Worm (Caenorhabditis elegans): ENCODE data around the gene Y57G11C.48.

Gene Y57G11C.48

DNA sequence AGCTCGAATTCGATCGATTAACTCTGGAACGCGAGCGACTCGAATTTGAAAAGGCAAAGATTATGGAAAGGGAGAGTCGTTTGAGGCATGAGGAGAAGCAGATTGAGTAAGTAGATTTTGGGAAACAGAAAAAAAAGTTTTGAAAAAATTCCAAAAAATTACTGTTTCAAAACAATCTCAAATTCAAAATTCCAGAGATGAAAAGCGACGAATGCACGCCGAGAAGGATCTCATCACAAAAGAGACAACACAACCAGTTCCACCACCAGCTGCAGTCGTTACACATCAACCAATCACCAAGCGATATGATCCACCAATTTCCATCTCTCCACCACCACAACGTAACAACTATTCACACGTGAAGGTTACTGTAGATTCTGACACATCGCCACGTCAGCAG lies 49.8 kb downstream of the Y57G11C.48 start:
- no peak for TF ChIP-seq aha-1 (tag; optimal IDR thresholded peaks at IDR 0.05)
- no peak for TF ChIP-seq tbx-2 (tag; optimal IDR thresholded peaks at IDR 0.05)
- no peak for TF ChIP-seq sup-37 (GFP tag; optimal IDR thresholded peaks at IDR 0.05)
- no peak for TF ChIP-seq xbp-1 (tag; optimal IDR thresholded peaks at IDR 0.05)
- TF ChIP-seq unc-86 (tag; optimal IDR thresholded peaks at IDR 0.05) = no peak
- no peak for TF ChIP-seq dpl-1 (GFP tag; optimal IDR thresholded peaks at IDR 0.05)
- no peak for TF ChIP-seq nhr-11 (tag; optimal IDR thresholded peaks at IDR 0.05)
- TF ChIP-seq mab-9 (GFP tag; IDR thresholded peaks at IDR 0.05) = no peak
- TF ChIP-seq rnt-1 (tag; optimal IDR thresholded peaks at IDR 0.05) = no peak
- TF ChIP-seq fkh-4 (tag; optimal IDR thresholded peaks at IDR 0.05; ENCODE audit: borderline replicate concordance) = no peak

All from whole organism, L1 larva.